3 worm cellular contexts compared by ENCODE assay signal in the genomic region with DNA sequence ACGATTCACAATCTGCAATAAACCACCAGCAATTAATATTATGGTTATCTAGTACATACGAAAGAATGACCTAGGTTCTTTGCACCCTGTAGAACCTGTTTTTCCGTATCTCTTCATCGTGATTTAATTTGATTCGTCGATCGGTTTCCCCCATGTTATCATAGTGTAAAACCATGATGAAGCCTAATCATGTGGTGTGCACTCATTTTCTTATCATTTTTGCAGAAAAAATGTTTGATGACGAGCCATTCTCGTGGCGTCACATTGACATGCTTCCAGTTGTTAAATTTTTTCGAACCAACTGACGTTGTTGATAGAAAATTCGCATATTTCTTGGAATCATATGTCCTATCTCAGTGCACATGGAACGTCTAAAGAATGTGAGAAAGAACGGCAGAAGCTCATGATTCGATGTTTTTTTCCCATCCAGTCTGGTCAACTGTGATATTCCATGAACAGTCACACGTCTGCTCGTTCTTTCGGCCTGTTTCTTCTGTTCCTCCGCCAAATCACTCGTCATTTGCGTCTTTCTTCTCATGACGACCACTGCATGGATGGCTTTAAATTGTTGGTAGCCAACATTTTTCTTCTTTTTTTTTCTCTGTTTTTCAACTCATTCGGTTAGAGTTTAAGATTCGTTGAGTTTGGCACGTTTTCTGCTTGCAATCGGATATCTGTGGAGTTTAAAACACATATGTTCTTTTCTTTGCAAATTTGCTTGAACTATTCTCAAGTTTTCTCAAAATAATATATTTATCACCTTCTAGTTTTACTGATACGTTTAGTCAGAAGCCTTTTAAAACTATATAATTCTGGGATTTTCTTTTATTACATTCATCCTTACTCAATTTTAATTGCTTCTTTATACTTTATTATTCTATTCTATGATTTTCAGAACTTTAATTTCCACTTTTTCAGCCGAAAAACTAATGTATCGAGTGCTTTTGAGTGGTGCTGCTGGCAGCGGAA.
TF ChIP-seq lines count a peak whose summit lies in the region.

A gene (plus strand): TSS at position 919 of the 969 bp plus-strand sequence.

TF ChIP-seq in whole organism, L1 larva, 84 proteins besides CTCF, POLR2A, EP300 and RAD21 (continued from another document and continues in another):
- peak; percentile 55 for TF ChIP-seq snu-23 (GFP tag; optimal IDR thresholded peaks at IDR 0.05; lab: Kevin White, UChicago)
- TF ChIP-seq sup-37 (GFP tag; optimal IDR thresholded peaks at IDR 0.05; lab: Kevin White, UChicago): no peak
- no peak for TF ChIP-seq ama-1 (optimal IDR thresholded peaks at IDR 0.05; lab: Kevin White, UChicago)
- no peak for TF ChIP-seq Y116A8C.19 (tag; optimal IDR thresholded peaks at IDR 0.05; lab: Kevin White, UChicago; ENCODE audit: borderline replicate concordance)
- TF ChIP-seq snpc-4 (tag; optimal IDR thresholded peaks at IDR 0.05; lab: Kevin White, UChicago): no peak
- TF ChIP-seq elt-2 (tag; optimal IDR thresholded peaks at IDR 0.05; lab: Kevin White, UChicago): peak; percentile 74
- TF ChIP-seq dpl-1 (GFP tag; optimal IDR thresholded peaks at IDR 0.05; lab: Kevin White, UChicago): no peak
- TF ChIP-seq zip-4 (GFP tag; optimal IDR thresholded peaks at IDR 0.05; lab: Kevin White, UChicago): no peak
- peak; percentile 80 for TF ChIP-seq blmp-1 (tag; optimal IDR thresholded peaks at IDR 0.05; lab: Kevin White, UChicago)
- TF ChIP-seq jun-1 (tag; optimal IDR thresholded peaks at IDR 0.05; lab: Kevin White, UChicago): no peak
- TF ChIP-seq nhr-76 (tag; optimal IDR thresholded peaks at IDR 0.05; lab: Kevin White, UChicago): no peak
- no peak for TF ChIP-seq ces-1 (GFP tag; optimal IDR thresholded peaks at IDR 0.05; lab: Kevin White, UChicago)
- TF ChIP-seq hlh-17 (GFP tag; optimal IDR thresholded peaks at IDR 0.05; lab: Kevin White, UChicago; ENCODE audit: borderline replicate concordance): no peak
- TF ChIP-seq elt-3 (tag; optimal IDR thresholded peaks at IDR 0.05; lab: Kevin White, UChicago): peak in 4 of 6 experiments; percentile 22 to 92 (median 51)
- peak; percentile 75 for TF ChIP-seq nhr-71 (tag; optimal IDR thresholded peaks at IDR 0.05; lab: Kevin White, UChicago)
- TF ChIP-seq nhr-84 (tag; optimal IDR thresholded peaks at IDR 0.05; lab: Kevin White, UChicago): no peak
- no peak for TF ChIP-seq sox-4 (tag; optimal IDR thresholded peaks at IDR 0.05; lab: Kevin White, UChicago)
- TF ChIP-seq pqm-1 (tag; optimal IDR thresholded peaks at IDR 0.05; lab: Kevin White, UChicago): no peak
- no peak for TF ChIP-seq swsn-7 (tag; optimal IDR thresholded peaks at IDR 0.05; lab: Kevin White, UChicago)
- no peak for TF ChIP-seq C16A3.4 (tag; optimal IDR thresholded peaks at IDR 0.05; lab: Kevin White, UChicago)
- TF ChIP-seq nhr-11 (tag; optimal IDR thresholded peaks at IDR 0.05; lab: Kevin White, UChicago): peak; percentile 32
- TF ChIP-seq lin-35 (GFP tag; optimal IDR thresholded peaks at IDR 0.05; lab: Kevin White, UChicago): peak in 1 of 2 experiments; percentile 51
- no peak for TF ChIP-seq mef-2 (tag; optimal IDR thresholded peaks at IDR 0.05; lab: Kevin White, UChicago)
- TF ChIP-seq unc-30 (tag; optimal IDR thresholded peaks at IDR 0.05; lab: Kevin White, UChicago): no peak
- no peak for TF ChIP-seq nhr-28 (tag; optimal IDR thresholded peaks at IDR 0.05; lab: Kevin White, UChicago)
- no peak for TF ChIP-seq lir-3 (tag; optimal IDR thresholded peaks at IDR 0.05; lab: Kevin White, UChicago; ENCODE audit: poor library complexity)
- TF ChIP-seq aha-1 (tag; optimal IDR thresholded peaks at IDR 0.05; lab: Kevin White, UChicago): no peak
- peak; percentile 67 for TF ChIP-seq nhr-20 (tag; optimal IDR thresholded peaks at IDR 0.05; lab: Kevin White, UChicago)
- no peak; the same call in 1 of the 2 replicates for TF ChIP-seq ceh-88 (GFP tag; IDR thresholded peaks at IDR 0.05; lab: Robert Waterston, UW)
- no peak for TF ChIP-seq unc-130 (tag; optimal IDR thresholded peaks at IDR 0.05; lab: Kevin White, UChicago)
- TF ChIP-seq F16B12.6 (tag; optimal IDR thresholded peaks at IDR 0.05; lab: Kevin White, UChicago): no peak
- no peak for TF ChIP-seq dsc-1 (tag; optimal IDR thresholded peaks at IDR 0.05; lab: Kevin White, UChicago)
- peak; percentile 45; the same call in 1 of the 2 replicates for TF ChIP-seq nhr-19 (GFP tag; conservative IDR thresholded peaks at IDR 0.05; lab: Robert Waterston, UW)
- no peak for TF ChIP-seq pax-3 (tag; optimal IDR thresholded peaks at IDR 0.05; lab: Kevin White, UChicago)
- no peak for TF ChIP-seq nhr-237 (tag; optimal IDR thresholded peaks at IDR 0.05; lab: Kevin White, UChicago)
- TF ChIP-seq mab-9 (GFP tag; IDR thresholded peaks at IDR 0.05; lab: Robert Waterston, UW): no peak
- peak; percentile 3 for TF ChIP-seq C34B4.2 (tag; optimal IDR thresholded peaks at IDR 0.05; lab: Kevin White, UChicago)
- no peak for TF ChIP-seq egl-13 (tag; optimal IDR thresholded peaks at IDR 0.05; lab: Kevin White, UChicago)
- TF ChIP-seq nhr-47 (tag; optimal IDR thresholded peaks at IDR 0.05; lab: Kevin White, UChicago): no peak
- TF ChIP-seq ceh-90 (tag; optimal IDR thresholded peaks at IDR 0.05; lab: Kevin White, UChicago): no peak

TF ChIP-seq in whole organism, L2 larva, 48 proteins besides CTCF, POLR2A, EP300 and RAD21 (continued from another document):
- TF ChIP-seq aly-2 (tag; optimal IDR thresholded peaks at IDR 0.05; lab: Kevin White, UChicago): no peak
- no peak for TF ChIP-seq unc-62 (GFP tag; optimal IDR thresholded peaks at IDR 0.05; lab: Kevin White, UChicago)
- no peak for TF ChIP-seq nhr-6 (tag; optimal IDR thresholded peaks at IDR 0.05; lab: Kevin White, UChicago)
- TF ChIP-seq sma-3 (GFP tag; optimal IDR thresholded peaks at IDR 0.05; lab: Kevin White, UChicago): peak; percentile 62
- TF ChIP-seq nhr-10 (tag; optimal IDR thresholded peaks at IDR 0.05; lab: Kevin White, UChicago): no peak
- peak; percentile 45 for TF ChIP-seq blmp-1 (tag; optimal IDR thresholded peaks at IDR 0.05; lab: Kevin White, UChicago; ENCODE audit: insufficient read depth)
TF ChIP-seq in whole organism, L2 larva: peak in this region for 15.

TF ChIP-seq in whole organism, L4 larva, 104 proteins besides CTCF, POLR2A, EP300 and RAD21 (continued from another document):
- peak in 1 of 2 experiments; percentile 99 for TF ChIP-seq unc-62 (GFP tag; optimal IDR thresholded peaks at IDR 0.05 in 1 of 2; lab: Kevin White, UChicago)
- TF ChIP-seq unc-62 (tag; optimal IDR thresholded peaks at IDR 0.05; lab: Kevin White, UChicago): no peak
- peak; percentile 32; the same call in 1 of the 2 replicates for TF ChIP-seq egl-43 (GFP tag; IDR thresholded peaks at IDR 0.05; lab: Robert Waterston, UW)
